Worm (Caenorhabditis elegans): ENCODE measurements around the gene lido-12.

ce11 chrII:2985446-2985845, 20.2 kb upstream of the lido-12 start:
- TF ChIP-seq lsy-2 (tag; optimal IDR thresholded peaks at IDR 0.05) = no peak
- TF ChIP-seq blmp-1 (tag; optimal IDR thresholded peaks at IDR 0.05; ENCODE audit: insufficient read depth) = no peak
- no peak for TF ChIP-seq ztf-11 (tag; optimal IDR thresholded peaks at IDR 0.05)
- TF ChIP-seq lin-13 (GFP tag; optimal IDR thresholded peaks at IDR 0.05) = no peak
- no peak for TF ChIP-seq unc-62 (GFP tag; optimal IDR thresholded peaks at IDR 0.05)
- no peak for TF ChIP-seq F13H6.1 (tag; optimal IDR thresholded peaks at IDR 0.05)
- no peak for TF ChIP-seq ama-1 (optimal IDR thresholded peaks at IDR 0.05)
- no peak for TF ChIP-seq lin-39 (tag; optimal IDR thresholded peaks at IDR 0.05)

Data from whole organism, L2 larva.